Worm (Caenorhabditis elegans): ENCODE data around the gene F17E9.15.

Gene F17E9.15

ce11 chrIV:8333988-8334863, 13.0 kb upstream of the F17E9.15 start, which contains the start of gene his-32 (continued):
- peak; percentile 39 for TF ChIP-seq xbp-1 (tag; optimal IDR thresholded peaks at IDR 0.05)
- peak; percentile 74 for TF ChIP-seq lin-39 (tag; optimal IDR thresholded peaks at IDR 0.05)
- no peak for TF ChIP-seq tlp-1 (tag; optimal IDR thresholded peaks at IDR 0.05)
- TF ChIP-seq isw-1 (GFP tag; IDR thresholded peaks at IDR 0.05): no peak
- TF ChIP-seq F16B12.6 (tag; optimal IDR thresholded peaks at IDR 0.05): no peak
- no peak for TF ChIP-seq sptf-1 (tag; optimal IDR thresholded peaks at IDR 0.05)
- TF ChIP-seq nhr-20 (tag; optimal IDR thresholded peaks at IDR 0.05): peak; percentile 59
- TF ChIP-seq nhr-85 (tag): peak; percentile 81
- TF ChIP-seq grh-1 (GFP tag; IDR thresholded peaks at IDR 0.05): peak; percentile 21; the same call in 1 of the 2 replicates
- peak; percentile 16; the same call in 1 of the 2 replicates for TF ChIP-seq nhr-19 (GFP tag; conservative IDR thresholded peaks at IDR 0.05)
- peak; percentile 60 to 97 for TF ChIP-seq ztf-11 (tag; optimal IDR thresholded peaks at IDR 0.05)
- peak in 1 of 6 experiments; percentile 47 for TF ChIP-seq elt-3 (tag; optimal IDR thresholded peaks at IDR 0.05)
- TF ChIP-seq fkh-4 (tag; optimal IDR thresholded peaks at IDR 0.05; ENCODE audit: borderline replicate concordance): no peak
- peak in 1 of 2 experiments; percentile 71 for TF ChIP-seq lsy-2 (tag; optimal IDR thresholded peaks at IDR 0.05)
- peak; percentile 72 for TF ChIP-seq ztf-4 (tag; optimal IDR thresholded peaks at IDR 0.05)
- peak; percentile 56 for TF ChIP-seq lir-3 (tag; optimal IDR thresholded peaks at IDR 0.05; ENCODE audit: poor library complexity)
- TF ChIP-seq rnt-1 (tag; optimal IDR thresholded peaks at IDR 0.05): peak; percentile 58

- no peak for TF ChIP-seq nhr-11 (tag; optimal IDR thresholded peaks at IDR 0.05)
- no peak for TF ChIP-seq dsc-1 (tag; optimal IDR thresholded peaks at IDR 0.05)
- no peak for TF ChIP-seq zag-1 (tag; optimal IDR thresholded peaks at IDR 0.05)
- TF ChIP-seq nhr-237 (tag; optimal IDR thresholded peaks at IDR 0.05): no peak
Measured at ce11 chrIV:8339636-8340035, 7.6 kb upstream of the F17E9.15 start, which contains the start of gene lgc-6. Gene lgc-6, plus strand, starts transcription at chrIV:8339936.

- TF ChIP-seq lin-14 (GFP tag; optimal IDR thresholded peaks at IDR 0.05): no peak
- no peak for TF ChIP-seq tbx-2 (tag; optimal IDR thresholded peaks at IDR 0.05)
- no peak for TF ChIP-seq F16B12.6 (tag; optimal IDR thresholded peaks at IDR 0.05)
Measured at ce11 chrIV:8342385-8342784, 4.8 kb upstream of the F17E9.15 start, which contains the start of gene lgc-5. Gene lgc-5, plus strand, starts transcription at chrIV:8342685.

ce11 chrIV:8345518-8345917, 1.7 kb upstream of the F17E9.15 start, which contains the start of gene F17E9.5:
Gene F17E9.5, plus strand, starts transcription at chrIV:8345818.
- TF ChIP-seq skn-1 (tag; optimal IDR thresholded peaks at IDR 0.05) (no peak), nhr-12 (tag; optimal IDR thresholded peaks at IDR 0.05) (no peak), F16B12.6 (tag; optimal IDR thresholded peaks at IDR 0.05) (no peak), snpc-4 (tag; optimal IDR thresholded peaks at IDR 0.05) (no peak), lin-15B (tag; optimal IDR thresholded peaks at IDR 0.05) (no peak), pqm-1 (tag; optimal IDR thresholded peaks at IDR 0.05) (no peak), efl-1 (optimal IDR thresholded peaks at IDR 0.05) (no peak), efl-1 (GFP tag; optimal IDR thresholded peaks at IDR 0.05 in 1 of 2) (no peak), fkh-10 (GFP tag; optimal IDR thresholded peaks at IDR 0.05) (no peak), ama-1 (optimal IDR thresholded peaks at IDR 0.05) (no peak), fos-1 (tag; optimal IDR thresholded peaks at IDR 0.05) (no peak), Y116A8C.19 (tag; optimal IDR thresholded peaks at IDR 0.05; ENCODE audit: borderline replicate concordance) (no peak), C16A3.4 (tag; optimal IDR thresholded peaks at IDR 0.05) (no peak), lin-39 (tag; optimal IDR thresholded peaks at IDR 0.05) (no peak), tlp-1 (tag; optimal IDR thresholded peaks at IDR 0.05) (no peak), tbx-2 (tag; optimal IDR thresholded peaks at IDR 0.05) (no peak), nhr-28 (tag; optimal IDR thresholded peaks at IDR 0.05) (no peak)

Data from whole organism, L1 larva.